Worm (Caenorhabditis elegans) whole organism, L2 larva: ENCODE results near the gene daf-1.

Experiments
- C34F6.9 ChIP-seq: fragments of 150-350 bp; optimal IDR thresholded peaks from 2 replicates; lab custom pipeline; 2014; ENCODE audit warnings: missing biosample characterization, missing genetic modification characterization
- F13H6.1 ChIP-seq: sonication (generic microtip); optimal IDR thresholded peaks from 2 replicates; lab custom pipeline; 2016; ENCODE audit warnings: missing genetic modification characterization, missing compliant biosample characterization
- R02D3.7 ChIP-seq: fragments of 150-350 bp; optimal IDR thresholded peaks from 2 replicates; lab custom pipeline; 2014; ENCODE audit warnings: missing biosample characterization, missing genetic modification characterization
- Y55F3AM.14 ChIP-seq: fragments of 200-800 bp; sonication (Bioruptor generic); optimal IDR thresholded peaks from 2 replicates; lab custom pipeline; 2018; ENCODE audit warnings: mild to moderate bottlenecking, missing genetic modification characterization, missing compliant biosample characterization
- ZK546.5 ChIP-seq: sonication (generic microtip); optimal IDR thresholded peaks from 2 replicates; lab custom pipeline; 2017; ENCODE audit warnings: missing biosample characterization, missing genetic modification characterization
- alr-1 ChIP-seq: fragments of 150-350 bp; optimal IDR thresholded peaks from 2 replicates; lab custom pipeline; 2014; ENCODE audit warnings: missing biosample characterization, missing genetic modification characterization
- aly-2 ChIP-seq: fragments of 150-350 bp; optimal IDR thresholded peaks from 2 replicates; lab custom pipeline; 2014; ENCODE audit warnings: missing biosample characterization, missing genetic modification characterization
- ama-1 ChIP-seq: fragments of 150-350 bp; optimal IDR thresholded peaks from 2 replicates; lab custom pipeline; 2018; ENCODE audit warnings: inconsistent platforms
- blmp-1 ChIP-seq: sonication (generic microtip); optimal IDR thresholded peaks from 2 replicates; lab custom pipeline; 2017; ENCODE audit warnings: missing genetic modification characterization, mild to moderate bottlenecking, missing compliant biosample characterization, antibody characterized with exemption, moderate library complexity; ENCODE audit not compliant: insufficient read depth
- ceh-16 ChIP-seq: fragments of 150-350 bp; optimal IDR thresholded peaks from 2 replicates; lab custom pipeline; 2014; ENCODE audit warnings: missing biosample characterization, missing genetic modification characterization
- ceh-82 ChIP-seq: fragments of 150-350 bp; optimal IDR thresholded peaks from 2 replicates; lab custom pipeline; 2014; ENCODE audit warnings: missing biosample characterization, missing genetic modification characterization
- crh-2 ChIP-seq: sonication (generic microtip); optimal IDR thresholded peaks from 2 replicates; lab custom pipeline; 2017; ENCODE audit warnings: missing biosample characterization, missing genetic modification characterization
- dmd-4 ChIP-seq: sonication (generic microtip); optimal IDR thresholded peaks from 2 replicates; lab custom pipeline; 2017; ENCODE audit warnings: missing biosample characterization, missing genetic modification characterization
- egl-27 ChIP-seq: sonication (generic microtip); optimal IDR thresholded peaks from 3 replicates; lab custom pipeline; 2017; ENCODE audit warnings: missing biosample characterization, missing genetic modification reagents, missing genetic modification characterization
- elt-3 ChIP-seq: sonication (generic microtip); optimal IDR thresholded peaks from 2 replicates; lab custom pipeline; 2017; ENCODE audit warnings: missing biosample characterization, missing genetic modification characterization
- fos-1 ChIP-seq: fragments of 150-350 bp; optimal IDR thresholded peaks from 2 replicates; lab custom pipeline; 2014; ENCODE audit warnings: missing biosample characterization, missing genetic modification characterization
- gmeb-1 ChIP-seq: fragments of 150-350 bp; optimal IDR thresholded peaks from 2 replicates; lab custom pipeline; 2014; ENCODE audit warnings: missing biosample characterization, missing genetic modification characterization
- lin-11 ChIP-seq: fragments of 150-350 bp; sonication (generic microtip); optimal IDR thresholded peaks from 2 replicates; lab custom pipeline; 2014; ENCODE audit warnings: missing biosample characterization, missing genetic modification characterization, inconsistent platforms, mixed read lengths
- lin-13 ChIP-seq: fragments of 150-350 bp; optimal IDR thresholded peaks from 2 replicates; lab custom pipeline; 2014; ENCODE audit warnings: missing biosample characterization, missing genetic modification reagents, missing genetic modification characterization
- lsy-2 ChIP-seq, 2 experiments: fragments of 150-350 bp in 1 of 2; sonication (generic microtip) in 1 of 2; optimal IDR thresholded peaks; 2 replicates each; lab custom pipeline; 2014 to 2017; ENCODE audit warnings: missing biosample characterization in 2 of 2, missing genetic modification characterization in 2 of 2
- mab-5 ChIP-seq: fragments of 150-350 bp; optimal IDR thresholded peaks from 2 replicates; lab custom pipeline; 2014; ENCODE audit warnings: missing biosample characterization, missing genetic modification characterization
- mdl-1 ChIP-seq, 2 experiments: fragments of 150-350 bp in 1 of 2; sonication (generic microtip) in 1 of 2; optimal IDR thresholded peaks; 2 replicates each; lab custom pipeline; 2017; ENCODE audit warnings: missing biosample characterization in 2 of 2, missing genetic modification characterization in 2 of 2
- nhr-10 ChIP-seq: sonication (generic microtip); optimal IDR thresholded peaks from 2 replicates; lab custom pipeline; 2017; ENCODE audit warnings: missing biosample characterization, missing genetic modification characterization
- nhr-12 ChIP-seq: fragments of 150-350 bp; optimal IDR thresholded peaks from 2 replicates; lab custom pipeline; 2014; ENCODE audit warnings: missing biosample characterization, missing genetic modification characterization
- nhr-129 ChIP-seq: fragments of 150-350 bp; optimal IDR thresholded peaks from 2 replicates; lab custom pipeline; 2014; ENCODE audit warnings: missing biosample characterization, missing genetic modification characterization
- nhr-21 ChIP-seq: fragments of 150-350 bp; optimal IDR thresholded peaks from 2 replicates; lab custom pipeline; 2014; ENCODE audit warnings: missing biosample characterization, missing genetic modification characterization
- nhr-237 ChIP-seq: fragments of 150-350 bp; optimal IDR thresholded peaks from 2 replicates; lab custom pipeline; 2014; ENCODE audit warnings: missing biosample characterization, missing genetic modification characterization
- nhr-6 ChIP-seq: fragments of 150-350 bp; optimal IDR thresholded peaks from 2 replicates; lab custom pipeline; 2014; ENCODE audit warnings: missing biosample characterization, missing genetic modification characterization
- nhr-77 ChIP-seq: fragments of 150-350 bp; optimal IDR thresholded peaks from 2 replicates; lab custom pipeline; 2014; ENCODE audit warnings: missing biosample characterization, missing genetic modification characterization
- peb-1 ChIP-seq: fragments of 150-350 bp; optimal IDR thresholded peaks from 2 replicates; lab custom pipeline; 2014; ENCODE audit warnings: missing biosample characterization, missing genetic modification characterization
- sem-4 ChIP-seq: fragments of 150-350 bp; optimal IDR thresholded peaks from 2 replicates; lab custom pipeline; 2014; ENCODE audit warnings: missing biosample characterization, missing genetic modification reagents, missing genetic modification characterization
- skn-1 ChIP-seq: sonication (generic microtip); optimal IDR thresholded peaks from 2 replicates; lab custom pipeline; 2017; ENCODE audit warnings: missing biosample characterization, missing genetic modification characterization
- sma-3 ChIP-seq: sonication (generic microtip); optimal IDR thresholded peaks from 2 replicates; lab custom pipeline; 2016; ENCODE audit warnings: missing genetic modification reagents, missing genetic modification characterization, missing compliant biosample characterization
- sma-9 ChIP-seq, 2 experiments: fragments of 150-350 bp in 1 of 2; sonication (generic microtip) in 1 of 2; optimal IDR thresholded peaks; 2 replicates each; lab custom pipeline; 2014 to 2016; ENCODE audit warnings: missing genetic modification characterization in 2 of 2, mild to moderate bottlenecking in 1 of 2, missing biosample characterization in 1 of 2, missing compliant biosample characterization in 1 of 2, missing genetic modification reagents in 1 of 2, moderate library complexity in 1 of 2
- snpc-4 ChIP-seq: fragments of 150-350 bp; optimal IDR thresholded peaks from 2 replicates; lab custom pipeline; 2014; ENCODE audit warnings: missing biosample characterization, missing genetic modification characterization
- unc-55 ChIP-seq: fragments of 150-350 bp; sonication (generic microtip); optimal IDR thresholded peaks from 3 replicates; lab custom pipeline; 2014; ENCODE audit warnings: missing biosample characterization, missing genetic modification reagents, missing genetic modification characterization
- unc-62 ChIP-seq: fragments of 150-350 bp; optimal IDR thresholded peaks from 2 replicates; lab custom pipeline; 2014; ENCODE audit warnings: missing biosample characterization, missing genetic modification reagents, missing genetic modification characterization
- ztf-1 ChIP-seq: fragments of 200-800 bp; sonication (Bioruptor generic); conservative IDR thresholded peaks from 2 replicates; pipeline ENCODE4 v1.3.6; 2022; ENCODE audit warnings: missing genetic modification characterization, missing compliant biosample characterization
- ztf-4 ChIP-seq: fragments of 150-350 bp; optimal IDR thresholded peaks from 2 replicates; lab custom pipeline; 2014; ENCODE audit warnings: missing biosample characterization, missing genetic modification characterization

daf-1 gene

ce11 chrIV:128525-128924 lies 3.7 kb upstream of the daf-1 start:
- TF ChIP-seq nhr-10 (tag; lab: Kevin White, UChicago) (no peak), mdl-1 (tag; optimal IDR thresholded peaks at IDR 0.05; lab: Kevin White, UChicago) (no peak), lsy-2 (tag; optimal IDR thresholded peaks at IDR 0.05; lab: Kevin White, UChicago) (no peak), gmeb-1 (tag; lab: Kevin White, UChicago) (no peak), ZK546.5 (tag; lab: Kevin White, UChicago) (no peak), unc-55 (GFP tag; lab: Kevin White, UChicago) (no peak), unc-62 (GFP tag; lab: Kevin White, UChicago) (no peak), nhr-6 (tag; lab: Kevin White, UChicago) (no peak), skn-1 (tag; lab: Kevin White, UChicago) (no peak), nhr-12 (tag; lab: Kevin White, UChicago) (no peak), elt-3 (no peak), nhr-21 (tag; lab: Kevin White, UChicago) (no peak), peb-1 (no peak)

- TF ChIP-seq C34F6.9 (peak; percentile 6), sma-3 (no peak), lsy-2 (tag; optimal IDR thresholded peaks at IDR 0.05; lab: Kevin White, UChicago) (peak in 1 of 2 experiments; percentile 0), mdl-1 (tag; optimal IDR thresholded peaks at IDR 0.05; lab: Kevin White, UChicago) (no peak), nhr-21 (tag; lab: Kevin White, UChicago) (no peak), ceh-16 (tag; lab: Kevin White, UChicago) (no peak), alr-1 (tag; lab: Kevin White, UChicago) (no peak), egl-27 (no peak), nhr-10 (tag; lab: Kevin White, UChicago) (no peak), ZK546.5 (tag; lab: Kevin White, UChicago) (no peak), sem-4 (tag; lab: Kevin White, UChicago) (no peak)
Measured at ce11 chrIV:130150-130549, 2.1 kb upstream of the daf-1 start.

- no peak for TF ChIP-seq unc-62 (GFP tag; lab: Kevin White, UChicago)
- no peak for TF ChIP-seq nhr-12 (tag; lab: Kevin White, UChicago)
- TF ChIP-seq ceh-82 (tag; lab: Kevin White, UChicago): no peak
- TF ChIP-seq nhr-77 (tag; lab: Kevin White, UChicago): no peak
- no peak for TF ChIP-seq nhr-10 (tag; lab: Kevin White, UChicago)
- TF ChIP-seq nhr-237: no peak
- TF ChIP-seq skn-1 (tag; lab: Kevin White, UChicago): no peak
- TF ChIP-seq aly-2 (tag; lab: Kevin White, UChicago): no peak
- TF ChIP-seq ZK546.5 (tag; lab: Kevin White, UChicago): no peak
- TF ChIP-seq dmd-4 (tag; lab: Kevin White, UChicago): no peak
- TF ChIP-seq sma-3: no peak
Measured at ce11 chrIV:133968-134367, 1.8 kb downstream of the daf-1 start.

ce11 chrIV:139652-140051 lies 7.4 kb downstream of the daf-1 start:
- TF ChIP-seq nhr-6 (tag; lab: Kevin White, UChicago): no peak

ce11 chrIV:141022-141421 lies 8.8 kb downstream of the daf-1 start:
- TF ChIP-seq nhr-12 (tag; lab: Kevin White, UChicago): no peak
- no peak for TF ChIP-seq elt-3
- no peak for TF ChIP-seq blmp-1 (tag; lab: Kevin White, UChicago)
- no peak for TF ChIP-seq nhr-237
- no peak for TF ChIP-seq ztf-4 (tag; lab: Kevin White, UChicago)
- TF ChIP-seq nhr-6 (tag; lab: Kevin White, UChicago): no peak
- no peak for TF ChIP-seq R02D3.7 (tag; lab: Kevin White, UChicago)

- peak; percentile 20 for TF ChIP-seq snpc-4
- TF ChIP-seq C34F6.9: peak; percentile 50
- TF ChIP-seq lsy-2 (tag; optimal IDR thresholded peaks at IDR 0.05; lab: Kevin White, UChicago): peak; percentile 32 to 55
- peak; percentile 1 for TF ChIP-seq mab-5 (tag; lab: Kevin White, UChicago)
- peak; percentile 46 for TF ChIP-seq fos-1 (tag; lab: Kevin White, UChicago)
- TF ChIP-seq gmeb-1 (tag; lab: Kevin White, UChicago): peak; percentile 41
- TF ChIP-seq nhr-129: peak; percentile 83
- peak; percentile 7 for TF ChIP-seq Y55F3AM.14
- TF ChIP-seq F13H6.1 (tag; lab: Kevin White, UChicago): peak; percentile 56
- TF ChIP-seq ama-1 (lab: Kevin White, UChicago): no peak
- TF ChIP-seq ztf-1: no peak
- TF ChIP-seq crh-2: peak; percentile 34
- no peak for TF ChIP-seq nhr-237
- peak; percentile 27 to 82 for TF ChIP-seq mdl-1 (tag; optimal IDR thresholded peaks at IDR 0.05; lab: Kevin White, UChicago)
- peak; percentile 48 for TF ChIP-seq lin-11 (tag; lab: Kevin White, UChicago)
- TF ChIP-seq sma-9 (GFP tag; optimal IDR thresholded peaks at IDR 0.05; lab: Kevin White, UChicago): no peak
- TF ChIP-seq sma-9 (tag; optimal IDR thresholded peaks at IDR 0.05; lab: Kevin White, UChicago): no peak
- TF ChIP-seq dmd-4 (tag; lab: Kevin White, UChicago): no peak
- peak; percentile 41 for TF ChIP-seq lin-13 (GFP tag; lab: Kevin White, UChicago)
- TF ChIP-seq R02D3.7 (tag; lab: Kevin White, UChicago): no peak
- TF ChIP-seq unc-55 (GFP tag; lab: Kevin White, UChicago): peak; percentile 66
- TF ChIP-seq, all 48 proteins: peak for 14
Measured at ce11 chrIV:143807-144371, 11.7 kb downstream of the daf-1 start.
